Worm (Caenorhabditis elegans) whole organism, young adult: ENCODE measurements around the gene C18H9.1.

Experiments
- B0336.3 ChIP-seq: fragments of 200-800 bp; sonication (Bioruptor generic); IDR thresholded peaks from 2 replicates; pipeline ENCODE4 v1.3.6; 2022; ENCODE audit warnings: missing genetic modification characterization, missing compliant biosample characterization
- C06A6.2 ChIP-seq: fragments of 200-800 bp; sonication (Bioruptor generic); conservative IDR thresholded peaks from 2 replicates; pipeline ENCODE4 v1.3.6; 2022; ENCODE audit warnings: missing genetic modification characterization, missing compliant biosample characterization
- F23B12.7 ChIP-seq: sonication (generic microtip); optimal IDR thresholded peaks from 2 replicates; lab custom pipeline; 2017; ENCODE audit warnings: missing genetic modification characterization, mild to moderate bottlenecking, missing compliant biosample characterization, antibody characterized with exemption, moderate library complexity; ENCODE audit not compliant: insufficient read depth
- F37B4.10 ChIP-seq: fragments of 200-800 bp; sonication (Bioruptor generic); IDR thresholded peaks from 2 replicates; pipeline ENCODE4 v1.3.6; 2022; ENCODE audit warnings: missing genetic modification characterization, missing compliant biosample characterization
- F49E8.2 ChIP-seq: sonication (generic microtip); optimal IDR thresholded peaks from 3 replicates; lab custom pipeline; 2017; ENCODE audit warnings: missing genetic modification characterization, mild to moderate bottlenecking, missing compliant biosample characterization, antibody characterized with exemption, moderate library complexity; ENCODE audit not compliant: insufficient read depth
- K12H6.12 ChIP-seq: fragments of 200-800 bp; sonication (Bioruptor generic); optimal IDR thresholded peaks from 2 replicates; lab custom pipeline; 2018; ENCODE audit warnings: mild to moderate bottlenecking, missing genetic modification characterization, missing compliant biosample characterization
- T07F8.4 ChIP-seq: sonication (generic microtip); optimal IDR thresholded peaks from 2 replicates; lab custom pipeline; 2016; ENCODE audit warnings: mild to moderate bottlenecking, missing genetic modification characterization, moderate library complexity, missing compliant biosample characterization
- T26A5.8 ChIP-seq: sonication (generic microtip); optimal IDR thresholded peaks from 2 replicates; lab custom pipeline; 2016; ENCODE audit warnings: missing genetic modification characterization, missing compliant biosample characterization
- Y79H2A.3 ChIP-seq: fragments of 200-800 bp; sonication (Bioruptor generic); conservative IDR thresholded peaks from 2 replicates; pipeline ENCODE4 v1.3.6; 2022; ENCODE audit warnings: missing genetic modification reagents, missing genetic modification characterization, missing compliant biosample characterization
- ZK185.1 ChIP-seq: sonication (generic microtip); optimal IDR thresholded peaks from 2 replicates; lab custom pipeline; 2016; ENCODE audit warnings: mild to moderate bottlenecking, missing genetic modification characterization, missing compliant biosample characterization; ENCODE audit not compliant: poor library complexity, severe bottlenecking
- attf-5 ChIP-seq: fragments of 200-800 bp; sonication (Bioruptor generic); optimal IDR thresholded peaks from 2 replicates; lab custom pipeline; 2018; ENCODE audit warnings: mild to moderate bottlenecking, missing genetic modification characterization, missing compliant biosample characterization
- attf-6 ChIP-seq: fragments of 200-800 bp; sonication (Bioruptor generic); IDR thresholded peaks from 2 replicates; pipeline ENCODE4 v1.3.6; 2022; ENCODE audit warnings: missing genetic modification reagents, missing genetic modification characterization, missing compliant biosample characterization
- bed-2 ChIP-seq: fragments of 200-800 bp; sonication (Bioruptor generic); IDR thresholded peaks from 2 replicates; pipeline ENCODE4 v1.3.6; 2022; ENCODE audit warnings: missing genetic modification reagents, missing genetic modification characterization, missing compliant biosample characterization
- cebp-2 ChIP-seq: fragments of 200-800 bp; sonication (Bioruptor generic); IDR thresholded peaks from 2 replicates; pipeline ENCODE4 v1.3.6; 2022; ENCODE audit warnings: missing genetic modification characterization, missing compliant biosample characterization
- ceh-27 ChIP-seq: fragments of 200-800 bp; sonication (Bioruptor generic); optimal IDR thresholded peaks from 2 replicates; lab custom pipeline; 2018; ENCODE audit warnings: mild to moderate bottlenecking, missing genetic modification characterization, moderate library complexity, missing compliant biosample characterization
- dox-1 ChIP-seq: fragments of 200-800 bp; sonication (Bioruptor generic); IDR thresholded peaks from 2 replicates; pipeline ENCODE4 v1.3.6; 2022; ENCODE audit warnings: missing genetic modification reagents, missing genetic modification characterization, missing compliant biosample characterization
- dpff-1 ChIP-seq: sonication (generic microtip); optimal IDR thresholded peaks from 2 replicates; lab custom pipeline; 2017; ENCODE audit warnings: mild to moderate bottlenecking, missing genetic modification characterization, missing compliant biosample characterization
- egrh-3 ChIP-seq: fragments of 200-800 bp; sonication (Bioruptor generic); IDR thresholded peaks from 2 replicates; pipeline ENCODE4 v1.3.6; 2022; ENCODE audit warnings: missing genetic modification reagents, missing genetic modification characterization, missing compliant biosample characterization
- fkh-3 ChIP-seq: sonication (generic microtip); optimal IDR thresholded peaks from 2 replicates; lab custom pipeline; 2016; ENCODE audit warnings: mild to moderate bottlenecking, missing genetic modification characterization, missing compliant biosample characterization
- him-1 ChIP-seq: sonication (generic microtip); optimal IDR thresholded peaks from 2 replicates; lab custom pipeline; 2016; ENCODE audit warnings: missing genotype, missing genetic modification reagents, missing genetic modification characterization, missing compliant biosample characterization
- hmg-1.2 ChIP-seq: fragments of 200-800 bp; sonication (Bioruptor generic); IDR thresholded peaks from 2 replicates; pipeline ENCODE4 v1.3.6; 2022; ENCODE audit warnings: missing genetic modification reagents, missing genetic modification characterization, missing compliant biosample characterization
- hmg-20 ChIP-seq: fragments of 200-800 bp; sonication (Bioruptor generic); IDR thresholded peaks from 2 replicates; pipeline ENCODE4 v1.3.6; 2022; ENCODE audit warnings: missing genetic modification reagents, missing genetic modification characterization, missing compliant biosample characterization
- let-607 ChIP-seq, 2 experiments: fragments of 200-800 bp in 1 of 2; sonication (Bioruptor generic) in 1 of 2; sonication (generic microtip) in 1 of 2; optimal IDR thresholded peaks; 2 replicates each; lab custom pipeline; 2016 to 2018; ENCODE audit warnings: mild to moderate bottlenecking in 2 of 2, missing compliant biosample characterization in 2 of 2, missing genetic modification characterization in 2 of 2, moderate library complexity in 2 of 2, missing genotype in 1 of 2
- lin-35 ChIP-seq, 3 experiments: fragments of 150-350 bp in 2 of 3; sonication (generic microtip) in 1 of 3; optimal IDR thresholded peaks; 2 replicates each; lab custom pipeline; 2014 to 2018; ENCODE audit warnings: missing biosample characterization in 3 of 3, missing genetic modification characterization in 3 of 3, missing genetic modification reagents in 3 of 3
- lin-54 ChIP-seq: fragments of 200-800 bp; sonication (Bioruptor generic); optimal IDR thresholded peaks from 2 replicates; lab custom pipeline; 2018; ENCODE audit warnings: mild to moderate bottlenecking, missing genetic modification characterization, missing compliant biosample characterization
- madf-3 ChIP-seq: fragments of 200-800 bp; sonication (Bioruptor generic); IDR thresholded peaks from 2 replicates; pipeline ENCODE4 v1.3.6; 2022; ENCODE audit warnings: missing genetic modification reagents, missing genetic modification characterization, missing compliant biosample characterization
- mcd-1 ChIP-seq: fragments of 200-800 bp; sonication (Bioruptor generic); IDR thresholded peaks from 2 replicates; pipeline ENCODE4 v1.3.6; 2022; ENCODE audit warnings: missing genetic modification reagents, missing genetic modification characterization, missing compliant biosample characterization
- mel-28 ChIP-seq: sonication (generic microtip); optimal IDR thresholded peaks from 2 replicates; lab custom pipeline; 2016; ENCODE audit warnings: borderline replicate concordance, mild to moderate bottlenecking, missing genetic modification characterization, missing compliant biosample characterization
- nfya-2 ChIP-seq: fragments of 200-800 bp; sonication (Bioruptor generic); IDR thresholded peaks from 2 replicates; pipeline ENCODE4 v1.3.6; 2022; ENCODE audit warnings: missing genetic modification reagents, missing genetic modification characterization, missing compliant biosample characterization
- nhr-120 ChIP-seq: fragments of 200-800 bp; sonication (Bioruptor generic); IDR thresholded peaks from 2 replicates; pipeline ENCODE4 v1.3.6; 2022; ENCODE audit warnings: missing genetic modification characterization, missing compliant biosample characterization
- nhr-80 ChIP-seq: sonication (generic microtip); optimal IDR thresholded peaks from 2 replicates; lab custom pipeline; 2016; ENCODE audit warnings: missing genetic modification characterization, missing compliant biosample characterization
- pha-4 ChIP-seq: fragments of 150-350 bp; sonication (generic microtip); optimal IDR thresholded peaks from 2 replicates; lab custom pipeline; 2014; ENCODE audit warnings: missing biosample characterization, missing genetic modification reagents, missing genetic modification characterization
- snpc-3.4 ChIP-seq: sonication (generic microtip); optimal IDR thresholded peaks from 2 replicates; lab custom pipeline; 2017; ENCODE audit warnings: missing genetic modification characterization, mild to moderate bottlenecking, missing compliant biosample characterization, antibody characterized with exemption, moderate library complexity, missing genotype, missing genetic modification reagents
- snpc-4 ChIP-seq, 5 experiments: fragments of 150-350 bp in 1 of 5; sonication (generic microtip) in 4 of 5; optimal IDR thresholded peaks; 2 replicates each; lab custom pipeline; 2014 to 2018; ENCODE audit warnings: missing genetic modification characterization in 5 of 5, missing biosample characterization in 3 of 5, antibody characterized with exemption in 2 of 5, mild to moderate bottlenecking in 2 of 5, missing compliant biosample characterization in 2 of 5, missing genotype in 2 of 5, moderate library complexity in 2 of 5, missing genetic modification reagents in 1 of 5
- tbp1 ChIP-seq: fragments of 200-800 bp; sonication (Bioruptor generic); optimal IDR thresholded peaks from 2 replicates; lab custom pipeline; 2018; ENCODE audit warnings: mild to moderate bottlenecking, missing genetic modification characterization, missing compliant biosample characterization
- unc-130 ChIP-seq: sonication (generic microtip); optimal IDR thresholded peaks from 2 replicates; lab custom pipeline; 2016; ENCODE audit warnings: missing genetic modification reagents, missing genetic modification characterization, missing compliant biosample characterization
- xnd-1 ChIP-seq: sonication (generic microtip); optimal IDR thresholded peaks from 2 replicates; lab custom pipeline; 2016; ENCODE audit warnings: missing genotype, missing genetic modification reagents, missing genetic modification characterization, missing compliant biosample characterization
- zfh-2 ChIP-seq: fragments of 200-800 bp; sonication (Bioruptor generic); conservative IDR thresholded peaks from 2 replicates; pipeline ENCODE4 v1.3.6; 2022; ENCODE audit warnings: missing genetic modification reagents, missing genetic modification characterization, missing compliant biosample characterization
- zim-3 ChIP-seq: sonication (generic microtip); optimal IDR thresholded peaks from 2 replicates; lab custom pipeline; 2017; ENCODE audit warnings: mild to moderate bottlenecking, missing genetic modification characterization, moderate library complexity, missing compliant biosample characterization
- ztf-25 ChIP-seq: fragments of 200-800 bp; sonication (Bioruptor generic); IDR thresholded peaks from 2 replicates; pipeline ENCODE4 v1.3.6; 2022; ENCODE audit warnings: missing genetic modification reagents, missing genetic modification characterization, missing compliant biosample characterization
- ztf-26 ChIP-seq: sonication (generic microtip); optimal IDR thresholded peaks from 2 replicates; lab custom pipeline; 2017; ENCODE audit warnings: missing genetic modification characterization, missing compliant biosample characterization
- ztf-28 ChIP-seq: fragments of 200-800 bp; sonication (Bioruptor generic); IDR thresholded peaks from 2 replicates; pipeline ENCODE4 v1.3.6; 2022; ENCODE audit warnings: missing genetic modification reagents, missing genetic modification characterization, missing compliant biosample characterization

The C18H9.1 gene

ce11 chrII:6682918-6683317 lies 16.0 kb upstream of the C18H9.1 start (continued):
- TF ChIP-seq xnd-1 (peak; percentile 81), him-1 (no peak), pha-4 (tag; lab: Kevin White, UChicago) (no peak), ztf-28 (no peak), T26A5.8 (tag; lab: Kevin White, UChicago) (no peak), ztf-25 (GFP tag; lab: Robert Waterston, UW) (no peak), nhr-120 (GFP tag; lab: Robert Waterston, UW) (no peak), F37B4.10 (GFP tag; lab: Robert Waterston, UW) (no peak), tbp1 (GFP tag; lab: Kevin White, UChicago) (peak; percentile 9)

ce11 chrII:6683663-6684285 lies 15.1 kb upstream of the C18H9.1 start, which contains the start of gene gyf-1:
gyf-1 (plus strand) TSS chrII:6684235.
- TF ChIP-seq hmg-1.2 (GFP tag; lab: Robert Waterston, UW), result peak; percentile 81
- peak in 1 of 2 experiments; percentile 34 for TF ChIP-seq let-607 (tag; optimal IDR thresholded peaks at IDR 0.05; lab: Kevin White, UChicago)
- no peak for TF ChIP-seq bed-2 (GFP tag; lab: Robert Waterston, UW)
- no peak for TF ChIP-seq attf-6 (GFP tag; lab: Robert Waterston, UW)
- peak; percentile 3 for TF ChIP-seq ZK185.1 (tag; lab: Kevin White, UChicago)
- peak; percentile 39 for TF ChIP-seq ceh-27
- no peak for TF ChIP-seq F37B4.10 (GFP tag; lab: Robert Waterston, UW)
- peak; percentile 74 for TF ChIP-seq nhr-80 (tag; lab: Kevin White, UChicago)
- TF ChIP-seq mcd-1, result peak; percentile 13; the same call in 1 of the 2 replicates
- no peak for TF ChIP-seq cebp-2 (GFP tag; lab: Robert Waterston, UW)
- no peak for TF ChIP-seq F23B12.7 (tag; lab: Kevin White, UChicago)
- no peak for TF ChIP-seq ztf-26
- TF ChIP-seq dox-1 (GFP tag; lab: Robert Waterston, UW), result peak; percentile 57; the same call in 1 of the 2 replicates
- no peak for TF ChIP-seq zim-3 (tag; lab: Kevin White, UChicago)
- peak; percentile 80 for TF ChIP-seq attf-5 (GFP tag; lab: Kevin White, UChicago)
- TF ChIP-seq K12H6.12 (tag; lab: Kevin White, UChicago), result peak; percentile 49
- peak; percentile 56; the same call in 1 of the 2 replicates for TF ChIP-seq madf-3 (GFP tag; lab: Robert Waterston, UW)
- TF ChIP-seq lin-35 (GFP tag; optimal IDR thresholded peaks at IDR 0.05; lab: Kevin White, UChicago), result peak in 1 of 3 experiments; percentile 27
- TF ChIP-seq dpff-1 (tag; lab: Kevin White, UChicago), result no peak
- TF ChIP-seq zfh-2 (GFP tag; lab: Robert Waterston, UW), result peak; percentile 68; the same call in 1 of the 2 replicates

- TF ChIP-seq egrh-3 (peak; percentile 21; the same call in 1 of the 2 replicates), madf-3 (GFP tag; lab: Robert Waterston, UW) (no peak), zfh-2 (GFP tag; lab: Robert Waterston, UW) (peak; percentile 71)
Observed at ce11 chrII:6685964-6686363, 12.9 kb upstream of the C18H9.1 start.

- TF ChIP-seq mel-28 (tag; lab: Kevin White, UChicago), result no peak
- TF ChIP-seq nfya-2 (GFP tag; lab: Robert Waterston, UW), result no peak
- no peak for TF ChIP-seq lin-54 (GFP tag; lab: Kevin White, UChicago)
- no peak for TF ChIP-seq Y79H2A.3 (GFP tag; lab: Robert Waterston, UW)
- TF ChIP-seq C06A6.2 (GFP tag; lab: Robert Waterston, UW), result no peak
- TF ChIP-seq attf-5 (GFP tag; lab: Kevin White, UChicago), result no peak
- TF ChIP-seq K12H6.12 (tag; lab: Kevin White, UChicago), result no peak
- no peak for TF ChIP-seq snpc-4 (GFP tag; optimal IDR thresholded peaks at IDR 0.05; lab: Kevin White, UChicago)
- no peak for TF ChIP-seq snpc-4 (tag; optimal IDR thresholded peaks at IDR 0.05; lab: Kevin White, UChicago)
- no peak for TF ChIP-seq hmg-20 (GFP tag; lab: Robert Waterston, UW)
- no peak for TF ChIP-seq unc-130 (GFP tag; lab: Kevin White, UChicago)
- no peak for TF ChIP-seq attf-6 (GFP tag; lab: Robert Waterston, UW)
- no peak for TF ChIP-seq T07F8.4 (tag; lab: Kevin White, UChicago)
- TF ChIP-seq F49E8.2 (tag; lab: Kevin White, UChicago), result no peak
- no peak for TF ChIP-seq B0336.3 (GFP tag; lab: Robert Waterston, UW)
- no peak for TF ChIP-seq ztf-26
- no peak for TF ChIP-seq fkh-3 (tag; lab: Kevin White, UChicago)
- TF ChIP-seq snpc-3.4, result no peak
Observed at ce11 chrII:6689088-6689487, 9.8 kb upstream of the C18H9.1 start.
